Worm (Caenorhabditis elegans): ENCODE measurements around the gene ttr-7.

The ttr-7 gene

DNA sequence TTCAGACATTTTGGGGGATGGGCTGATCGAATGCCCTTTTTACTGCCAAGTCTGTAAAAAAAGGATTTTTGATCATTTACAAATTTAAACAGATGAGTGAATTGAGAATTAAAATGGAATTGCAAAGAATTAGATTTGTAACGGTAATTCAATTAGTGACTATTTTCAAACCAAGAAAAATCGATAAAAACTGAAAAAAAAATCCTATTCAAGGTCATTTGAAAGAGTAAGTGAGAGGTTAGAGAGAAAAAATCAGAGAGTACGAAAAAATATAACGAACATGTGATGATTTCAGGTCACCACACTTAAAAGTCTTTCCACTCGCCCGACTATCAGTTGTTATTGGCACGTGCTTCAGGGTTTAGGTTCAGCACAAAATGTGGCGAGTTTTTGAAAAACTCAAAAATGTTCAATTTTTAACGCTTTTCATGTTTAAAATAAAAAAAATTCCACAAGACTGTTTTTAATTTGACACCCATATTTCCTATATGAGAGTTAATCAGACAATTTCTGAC lies 14.5 kb downstream of the ttr-7 start, which contains the start of gene T19C3.4 (continued):
- TF ChIP-seq zfp-2 (tag; optimal IDR thresholded peaks at IDR 0.05), result no peak
- TF ChIP-seq mes-2 (tag; optimal IDR thresholded peaks at IDR 0.05; ENCODE audit: poor library complexity, severe bottlenecking), result no peak
- no peak for TF ChIP-seq unc-62 (GFP tag; optimal IDR thresholded peaks at IDR 0.05 in 1 of 2)
- no peak for TF ChIP-seq unc-62 (tag; optimal IDR thresholded peaks at IDR 0.05)
- TF ChIP-seq Y75B8A.6 (GFP tag; IDR thresholded peaks at IDR 0.05), result no peak
- no peak for TF ChIP-seq nhr-25 (tag; optimal IDR thresholded peaks at IDR 0.05; ENCODE audit: borderline replicate concordance, insufficient read depth)
- no peak for TF ChIP-seq lim-7 (GFP tag; IDR thresholded peaks at IDR 0.05)
- no peak for TF ChIP-seq zip-11 (GFP tag; IDR thresholded peaks at IDR 0.05)
- TF ChIP-seq snpc-4 (tag; optimal IDR thresholded peaks at IDR 0.05), result no peak
- TF ChIP-seq egl-43 (GFP tag; IDR thresholded peaks at IDR 0.05), result no peak
- no peak for TF ChIP-seq rbr-2 (tag; optimal IDR thresholded peaks at IDR 0.05)
- no peak for TF ChIP-seq hif-1 (tag; optimal IDR thresholded peaks at IDR 0.05)
- TF ChIP-seq Y105C5A.15 (GFP tag; IDR thresholded peaks at IDR 0.05), result no peak

ce11 chrIII:623754-624153 lies 17.9 kb downstream of the ttr-7 start:
- TF ChIP-seq nhr-237 (tag; optimal IDR thresholded peaks at IDR 0.05) (no peak), hlh-11 (tag; optimal IDR thresholded peaks at IDR 0.05) (peak; percentile 99), nhr-28 (tag; optimal IDR thresholded peaks at IDR 0.05) (peak; percentile 98), sdz-12 (GFP tag; optimal IDR thresholded peaks at IDR 0.05) (no peak), php-3 (GFP tag; IDR thresholded peaks at IDR 0.05) (peak; percentile 93), D1046.2 (GFP tag; IDR thresholded peaks at IDR 0.05) (no peak), tra-1 (GFP tag; IDR thresholded peaks at IDR 0.05) (peak; percentile 77), daf-19 (GFP tag; conservative IDR thresholded peaks at IDR 0.05) (no peak), nhr-76 (tag; optimal IDR thresholded peaks at IDR 0.05) (no peak), hlh-30 (tag; optimal IDR thresholded peaks at IDR 0.05; ENCODE audit: insufficient read depth) (peak; percentile 98), zfp-3 (GFP tag; conservative IDR thresholded peaks at IDR 0.05) (no peak), ZK337.2 (GFP tag; IDR thresholded peaks at IDR 0.05) (no peak), ZK546.5 (tag; optimal IDR thresholded peaks at IDR 0.05) (no peak), nhr-10 (tag; optimal IDR thresholded peaks at IDR 0.05) (no peak), pqm-1 (tag; optimal IDR thresholded peaks at IDR 0.05) (peak; percentile 97), ceh-44 (GFP tag; IDR thresholded peaks at IDR 0.05) (no peak), jun-1 (tag; optimal IDR thresholded peaks at IDR 0.05) (peak; percentile 58), F10B5.3 (tag; optimal IDR thresholded peaks at IDR 0.05) (no peak), rbr-2 (tag; optimal IDR thresholded peaks at IDR 0.05) (peak; percentile 80), lsy-2 (tag; optimal IDR thresholded peaks at IDR 0.05) (peak; percentile 57 to 80), lin-13 (GFP tag; optimal IDR thresholded peaks at IDR 0.05) (peak; percentile 73), F49E8.2 (tag; optimal IDR thresholded peaks at IDR 0.05; ENCODE audit: borderline replicate concordance) (no peak), set-16 (GFP tag; IDR thresholded peaks at IDR 0.05) (peak; percentile 65; the same call in 1 of the 2 replicates), aha-1 (tag) (peak; percentile 99), mxl-3 (GFP tag; optimal IDR thresholded peaks at IDR 0.05) (peak; percentile 98), mdl-1 (tag; optimal IDR thresholded peaks at IDR 0.05) (peak; percentile 60 to 96), hif-1 (tag; optimal IDR thresholded peaks at IDR 0.05) (peak in 1 of 2 experiments; percentile 81), snpc-1.2 (GFP tag; IDR thresholded peaks at IDR 0.05) (no peak), mes-2 (tag; optimal IDR thresholded peaks at IDR 0.05; ENCODE audit: poor library complexity, severe bottlenecking) (peak; percentile 65), Y48G9A.11 (GFP tag; IDR thresholded peaks at IDR 0.05) (no peak), R02D3.7 (tag; optimal IDR thresholded peaks at IDR 0.05) (no peak), ctbp-1 (GFP tag; IDR thresholded peaks at IDR 0.05) (0 out of 2 replicates have a peak, but pooled peaks have one; percentile 59), lin-29 (GFP tag; IDR thresholded peaks at IDR 0.05) (no peak), vab-7 (GFP tag; IDR thresholded peaks at IDR 0.05) (no peak), daf-8 (GFP tag; IDR thresholded peaks at IDR 0.05) (no peak), lin-39 (tag; optimal IDR thresholded peaks at IDR 0.05) (no peak), spr-3 (GFP tag; optimal IDR thresholded peaks at IDR 0.05) (no peak), nhr-25 (tag; optimal IDR thresholded peaks at IDR 0.05; ENCODE audit: borderline replicate concordance, insufficient read depth) (peak; percentile 36), gei-8 (GFP tag; optimal IDR thresholded peaks at IDR 0.05) (peak; percentile 63), T26A8.4 (GFP tag; IDR thresholded peaks at IDR 0.05) (peak; percentile 66; the same call in 1 of the 2 replicates)

Data from whole organism, L4 larva.